Worm (Caenorhabditis elegans) whole organism, L4 larva: ENCODE data around the gene C16A3.2.

Source experiments
- R02D3.7 ChIP-seq: fragments of 150-350 bp; sonication (generic microtip); optimal IDR thresholded peaks from 3 replicates; lab custom pipeline; 2014; ENCODE audit warnings: missing biosample characterization, missing genetic modification characterization
- ces-1 ChIP-seq: fragments of 150-350 bp; sonication (generic microtip); optimal IDR thresholded peaks from 4 replicates; lab custom pipeline; 2014; ENCODE audit warnings: missing biosample characterization, missing genetic modification reagents, missing genetic modification characterization
- hlh-11 ChIP-seq: fragments of 200-800 bp; sonication (Bioruptor generic); optimal IDR thresholded peaks from 2 replicates; lab custom pipeline; 2018; ENCODE audit warnings: mild to moderate bottlenecking, missing genetic modification characterization, missing compliant biosample characterization
- nhr-11 ChIP-seq: fragments of 150-350 bp; optimal IDR thresholded peaks from 2 replicates; lab custom pipeline; 2014; ENCODE audit warnings: missing biosample characterization, missing genetic modification characterization

DNA sequence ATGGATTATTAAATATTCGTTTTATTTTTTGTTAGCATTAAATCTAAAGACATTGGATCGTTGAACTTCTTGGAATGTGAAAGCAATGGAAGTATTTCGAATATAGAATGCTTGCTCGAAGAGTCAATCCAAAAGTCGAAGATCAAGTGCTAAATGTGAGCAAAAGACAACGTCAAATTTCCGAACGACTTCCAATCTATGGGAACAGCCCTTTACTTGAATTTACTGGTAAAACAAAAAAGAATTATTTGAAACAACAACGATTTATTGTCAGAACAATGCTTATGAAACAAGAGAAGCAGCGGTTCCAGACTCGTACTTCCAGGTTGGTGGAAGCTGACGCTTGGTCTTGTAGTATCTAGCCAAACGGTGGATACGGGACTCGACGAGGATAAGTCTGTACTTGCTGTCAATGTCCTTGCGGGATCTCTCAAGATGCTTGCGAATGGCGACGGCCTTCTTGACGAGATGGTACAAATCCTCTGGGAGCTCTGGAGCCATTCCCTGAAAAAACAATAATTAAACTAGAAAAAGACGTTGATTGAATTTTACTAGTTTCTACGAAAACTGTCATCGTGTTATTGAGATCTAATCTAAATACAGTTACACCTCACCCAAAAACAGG is 15.7 kb upstream of the C16A3.2 start:
- TF ChIP-seq ces-1 = no peak
- no peak for TF ChIP-seq R02D3.7 (tag; lab: Kevin White, UChicago)
- TF ChIP-seq hlh-11 (tag; lab: Kevin White, UChicago) = no peak
- no peak for TF ChIP-seq nhr-11 (tag; lab: Kevin White, UChicago)
